Fruit fly (Drosophila melanogaster): ENCODE measurements around the gene twit.

Gene twit

DNA sequence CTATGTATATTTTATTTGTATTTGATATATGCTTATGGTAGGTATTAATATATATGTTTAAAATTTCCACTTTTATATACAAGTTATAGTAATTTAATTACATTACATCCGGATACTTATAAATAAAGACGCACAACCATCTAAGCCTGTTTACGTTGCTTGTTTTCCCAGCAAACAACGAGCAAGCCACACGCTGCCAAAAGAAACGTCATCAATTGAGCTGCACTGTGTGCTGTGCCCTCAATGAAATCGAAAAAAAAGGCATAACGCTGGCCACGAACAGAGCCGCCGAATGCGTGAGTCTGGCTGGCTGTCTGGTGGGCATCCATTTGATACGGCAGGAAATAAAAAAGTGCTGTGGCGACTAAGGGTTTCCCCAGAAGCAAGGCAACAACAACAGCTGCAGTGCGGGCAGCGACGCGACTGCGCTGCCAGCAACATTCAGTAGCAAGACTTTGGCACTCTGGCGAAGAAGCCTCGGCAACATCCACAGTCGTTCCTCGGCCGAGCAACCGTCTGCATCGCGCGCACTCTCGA lies at the start of gene twit:
twit (plus strand) TSS at position 487 of the 537 bp plus-strand sequence.
- no peak for TF ChIP-seq Dif (GFP tag; optimal IDR thresholded peaks at IDR 0.05; ENCODE audit: partially characterized antibody)
- no peak for TF ChIP-seq Myc (optimal IDR thresholded peaks at IDR 0.05)
- no peak for TF ChIP-seq CG9705 (GFP tag; optimal IDR thresholded peaks at IDR 0.05)

DNA sequence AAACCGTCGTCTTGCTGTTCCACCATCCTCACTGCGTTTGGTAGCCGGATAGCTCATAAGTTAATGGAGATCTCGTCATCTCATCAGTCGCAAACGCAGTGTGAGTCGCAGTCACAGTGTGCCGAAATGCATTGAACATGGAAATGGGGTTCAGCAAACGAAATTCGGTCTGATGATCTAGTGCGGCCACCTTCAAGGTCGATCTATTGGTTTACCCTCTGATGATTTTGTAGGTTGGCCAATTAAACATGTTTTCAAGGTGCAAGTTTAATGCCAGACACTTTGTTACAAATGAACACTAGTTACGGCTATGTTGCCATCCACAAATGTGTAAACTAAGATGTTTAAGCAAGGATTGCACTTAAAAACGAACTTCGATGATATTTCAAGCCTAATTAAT lies 49.5 kb upstream of the twit start:
- TF ChIP-seq Jra (GFP tag; optimal IDR thresholded peaks at IDR 0.05), result no peak
- TF ChIP-seq fru (GFP tag; optimal IDR thresholded peaks at IDR 0.05), result no peak
- no peak for TF ChIP-seq brk (GFP tag; optimal IDR thresholded peaks at IDR 0.05)
- no peak for TF ChIP-seq woc (GFP tag; optimal IDR thresholded peaks at IDR 0.05)
- TF ChIP-seq CrebA (GFP tag; optimal IDR thresholded peaks at IDR 0.05; ENCODE audit: borderline replicate concordance), result no peak
- TF ChIP-seq jim (GFP tag; optimal IDR thresholded peaks at IDR 0.05), result no peak
- no peak for TF ChIP-seq h (GFP tag; optimal IDR thresholded peaks at IDR 0.05)
- no peak for TF ChIP-seq CG9705 (GFP tag; optimal IDR thresholded peaks at IDR 0.05)
- no peak for TF ChIP-seq usp (GFP tag; optimal IDR thresholded peaks at IDR 0.05)
- TF ChIP-seq Dfd (GFP tag; optimal IDR thresholded peaks at IDR 0.05), result no peak
- no peak for TF ChIP-seq sage (GFP tag; optimal IDR thresholded peaks at IDR 0.05)
- no peak for TF ChIP-seq dl (GFP tag; optimal IDR thresholded peaks at IDR 0.05; ENCODE audit: insufficient read depth in 1 of 2, partially characterized antibody in 2 of 2)
- TF ChIP-seq pan (optimal IDR thresholded peaks at IDR 0.05), result no peak
- no peak for TF ChIP-seq Mio (GFP tag; optimal IDR thresholded peaks at IDR 0.05)

- TF ChIP-seq psq (GFP tag; optimal IDR thresholded peaks at IDR 0.05) (peak; percentile 22), Vsx2 (GFP tag; optimal IDR thresholded peaks at IDR 0.05; ENCODE audit: partially characterized antibody) (no peak), brk (GFP tag; optimal IDR thresholded peaks at IDR 0.05) (no peak)
Measured at dm6 chr2L:20803733-20804164, 48.6 kb upstream of the twit start.

DNA sequence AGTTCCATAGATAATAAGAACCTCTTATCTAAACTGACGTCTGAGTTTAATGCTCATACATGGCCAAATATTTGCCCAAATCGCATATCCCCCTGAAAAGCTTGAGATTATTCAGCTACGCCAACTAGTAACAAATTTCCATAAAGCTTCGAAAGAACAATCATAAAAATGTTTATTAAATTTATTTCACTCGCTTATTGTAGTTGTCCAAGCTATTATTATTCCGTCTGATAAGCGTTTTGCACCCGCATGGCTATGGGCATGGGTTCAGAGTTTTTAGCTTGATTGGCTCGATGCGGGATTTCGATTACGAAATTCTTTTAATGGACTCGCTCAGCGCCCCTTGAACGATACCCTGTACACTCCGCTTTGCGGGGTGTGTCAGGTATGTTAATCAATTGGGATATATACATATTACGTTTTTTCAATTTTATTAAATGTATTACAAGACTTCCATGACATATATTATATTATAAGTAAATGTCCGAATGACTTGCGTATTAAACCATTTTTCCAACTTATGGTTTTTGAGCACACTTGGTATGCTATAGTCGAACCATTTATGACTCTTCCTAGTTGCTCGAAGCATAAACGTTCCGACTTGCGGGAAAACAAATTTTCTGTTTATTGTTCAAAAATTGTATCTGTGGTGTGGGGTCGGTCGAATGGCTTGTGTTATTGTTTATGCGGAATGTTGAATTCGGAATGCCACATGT lies 46.6 kb upstream of the twit start:
- no peak for TF ChIP-seq usp (GFP tag; optimal IDR thresholded peaks at IDR 0.05)
- TF ChIP-seq foxo (GFP tag; optimal IDR thresholded peaks at IDR 0.05), result peak in 1 of 2 experiments; percentile 75
- TF ChIP-seq sv (GFP tag; optimal IDR thresholded peaks at IDR 0.05), result peak; percentile 94
- TF ChIP-seq rgr (GFP tag; optimal IDR thresholded peaks at IDR 0.05), result peak; percentile 83
- no peak for TF ChIP-seq N (GFP tag; optimal IDR thresholded peaks at IDR 0.05)
- no peak for TF ChIP-seq CG32264 (GFP tag; optimal IDR thresholded peaks at IDR 0.05)
- peak; percentile 21 for TF ChIP-seq woc (GFP tag; optimal IDR thresholded peaks at IDR 0.05)
- peak; percentile 15 for TF ChIP-seq Sp1 (GFP tag; optimal IDR thresholded peaks at IDR 0.05)
- TF ChIP-seq dmrt93B (GFP tag; optimal IDR thresholded peaks at IDR 0.05), result peak; percentile 41
- no peak for TF ChIP-seq dl (GFP tag; optimal IDR thresholded peaks at IDR 0.05; ENCODE audit: insufficient read depth in 1 of 2, partially characterized antibody in 2 of 2)
- TF ChIP-seq pan (optimal IDR thresholded peaks at IDR 0.05), result no peak
- no peak for TF ChIP-seq Abd-B (GFP tag; optimal IDR thresholded peaks at IDR 0.05)
- TF ChIP-seq Hr78 (GFP tag; optimal IDR thresholded peaks at IDR 0.05), result no peak
- no peak for TF ChIP-seq Jra (GFP tag; optimal IDR thresholded peaks at IDR 0.05)
- no peak for TF ChIP-seq Dif (GFP tag; optimal IDR thresholded peaks at IDR 0.05; ENCODE audit: partially characterized antibody)
- TF ChIP-seq Mio (GFP tag; optimal IDR thresholded peaks at IDR 0.05), result no peak
- TF ChIP-seq OdsH (GFP tag; optimal IDR thresholded peaks at IDR 0.05), result peak; percentile 77
- no peak for TF ChIP-seq Myc (optimal IDR thresholded peaks at IDR 0.05)
- peak; percentile 60 for TF ChIP-seq Hnf4 (GFP tag; optimal IDR thresholded peaks at IDR 0.05)
- peak; percentile 75 for TF ChIP-seq fru (GFP tag; optimal IDR thresholded peaks at IDR 0.05)
- TF ChIP-seq Hr83 (GFP tag; optimal IDR thresholded peaks at IDR 0.05; ENCODE audit: poor library complexity, severe bottlenecking), result no peak
- TF ChIP-seq psq (GFP tag; optimal IDR thresholded peaks at IDR 0.05), result peak; percentile 71
- no peak for TF ChIP-seq dsf (GFP tag; optimal IDR thresholded peaks at IDR 0.05; ENCODE audit: borderline replicate concordance)
- TF ChIP-seq brk (GFP tag; optimal IDR thresholded peaks at IDR 0.05), result peak; percentile 49
- TF ChIP-seq CrebA (GFP tag; optimal IDR thresholded peaks at IDR 0.05; ENCODE audit: borderline replicate concordance), result no peak
- peak; percentile 21 for TF ChIP-seq sage (GFP tag; optimal IDR thresholded peaks at IDR 0.05)
- peak; percentile 40 for TF ChIP-seq Rel (GFP tag; optimal IDR thresholded peaks at IDR 0.05)
- TF ChIP-seq Rel (tag; optimal IDR thresholded peaks at IDR 0.05), result peak; percentile 6
- no peak for TF ChIP-seq tai (GFP tag; optimal IDR thresholded peaks at IDR 0.05)
- TF ChIP-seq ey (GFP tag; optimal IDR thresholded peaks at IDR 0.05), result peak; percentile 55
- no peak for TF ChIP-seq Vsx2 (GFP tag; optimal IDR thresholded peaks at IDR 0.05; ENCODE audit: partially characterized antibody)
- no peak for TF ChIP-seq lola (GFP tag; optimal IDR thresholded peaks at IDR 0.05)
- no peak for TF ChIP-seq CG9705 (GFP tag; optimal IDR thresholded peaks at IDR 0.05)
- no peak for TF ChIP-seq GATAd (GFP tag; optimal IDR thresholded peaks at IDR 0.05)
- TF ChIP-seq Dfd (GFP tag; optimal IDR thresholded peaks at IDR 0.05), result no peak
- peak; percentile 61 for TF ChIP-seq HLH106 (tag; optimal IDR thresholded peaks at IDR 0.05)
- TF ChIP-seq br (GFP tag; optimal IDR thresholded peaks at IDR 0.05), result peak; percentile 52
- TF ChIP-seq h (GFP tag; optimal IDR thresholded peaks at IDR 0.05), result peak; percentile 82
- no peak for TF ChIP-seq jim (GFP tag; optimal IDR thresholded peaks at IDR 0.05)
